Worm (Caenorhabditis elegans) whole organism, L3 larva: ENCODE results near the gene D1014.6.

Experiments used
- ama-1 ChIP-seq: fragments of 150-350 bp; optimal IDR thresholded peaks from 2 replicates; lab custom pipeline; 2018
- ceh-9 ChIP-seq: sonication (generic microtip); optimal IDR thresholded peaks from 2 replicates; lab custom pipeline; 2018; ENCODE audit warnings: missing biosample characterization, missing genetic modification characterization
- fos-1 ChIP-seq: fragments of 150-350 bp; optimal IDR thresholded peaks from 2 replicates; lab custom pipeline; 2014; ENCODE audit warnings: missing biosample characterization, missing genetic modification characterization
- lin-39 ChIP-seq: fragments of 150-350 bp; optimal IDR thresholded peaks from 2 replicates; lab custom pipeline; 2018; ENCODE audit warnings: missing biosample characterization, missing genetic modification reagents, missing genetic modification characterization
- mdl-1 ChIP-seq: fragments of 150-350 bp; optimal IDR thresholded peaks from 2 replicates; lab custom pipeline; 2014; ENCODE audit warnings: missing biosample characterization, missing genetic modification characterization
- nhr-237 ChIP-seq: fragments of 150-350 bp; optimal IDR thresholded peaks from 2 replicates; lab custom pipeline; 2014; ENCODE audit warnings: missing biosample characterization, missing genetic modification characterization
- pha-4 ChIP-seq: fragments of 150-350 bp; optimal IDR thresholded peaks from 2 replicates; lab custom pipeline; 2014; ENCODE audit warnings: missing biosample characterization, missing genetic modification reagents, missing genetic modification characterization
- skn-1 ChIP-seq: fragments of 150-350 bp; optimal IDR thresholded peaks from 2 replicates; lab custom pipeline; 2014; ENCODE audit warnings: missing biosample characterization, missing genetic modification characterization
- snpc-4 ChIP-seq: fragments of 150-350 bp; optimal IDR thresholded peaks from 2 replicates; lab custom pipeline; 2014; ENCODE audit warnings: missing biosample characterization, missing genetic modification characterization
- unc-39 ChIP-seq: sonication (generic microtip); optimal IDR thresholded peaks from 4 replicates; lab custom pipeline; 2017; ENCODE audit warnings: missing biosample characterization, missing genetic modification characterization
- unc-62 ChIP-seq: fragments of 150-350 bp; sonication (generic microtip); optimal IDR thresholded peaks from 4 replicates; lab custom pipeline; 2014; ENCODE audit warnings: missing biosample characterization, missing genetic modification reagents, missing genetic modification characterization
- ztf-11 ChIP-seq: fragments of 150-350 bp; optimal IDR thresholded peaks from 2 replicates; lab custom pipeline; 2014; ENCODE audit warnings: missing biosample characterization, missing genetic modification characterization

ce11 chrV:8120868-8121267, at the start of gene D1014.6:
- TF ChIP-seq fos-1 (tag; lab: Kevin White, UChicago) (no peak), unc-62 (GFP tag; lab: Kevin White, UChicago) (no peak), lin-39 (tag; lab: Kevin White, UChicago) (no peak), skn-1 (no peak), mdl-1 (no peak), snpc-4 (no peak), ztf-11 (tag; lab: Kevin White, UChicago) (no peak), nhr-237 (tag; lab: Kevin White, UChicago) (no peak), unc-39 (tag; lab: Kevin White, UChicago) (no peak), ama-1 (lab: Kevin White, UChicago) (no peak), ceh-9 (no peak), pha-4 (tag; lab: Kevin White, UChicago) (no peak)
